Worm (Caenorhabditis elegans): ENCODE data around the gene srh-113.

DNA sequence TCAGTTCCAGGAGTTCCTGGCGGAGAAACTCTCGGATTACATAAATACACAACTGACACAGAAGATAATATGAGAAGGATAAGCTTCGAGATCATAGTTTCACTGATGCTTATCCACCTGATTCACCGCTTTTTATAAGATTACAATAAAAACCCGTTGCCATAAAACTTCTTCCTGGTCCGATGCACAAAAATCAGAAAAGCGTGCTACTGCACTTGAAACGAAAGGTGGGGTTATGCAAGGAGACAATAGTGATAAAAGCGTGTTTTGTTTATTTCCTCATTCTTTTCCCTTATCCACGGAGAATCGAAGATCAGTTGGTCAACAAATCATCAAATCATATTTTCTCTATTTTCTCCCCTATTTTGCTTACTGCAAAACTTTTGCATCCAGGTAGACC lies 29.7 kb downstream of the srh-113 start, which contains the start of gene Y68A4B.3:
- no peak for TF ChIP-seq sea-1 (GFP tag; conservative IDR thresholded peaks at IDR 0.05)
- no peak for TF ChIP-seq flt-1 (GFP tag; IDR thresholded peaks at IDR 0.05)
- TF ChIP-seq ama-1 (optimal IDR thresholded peaks at IDR 0.05) = no peak
- TF ChIP-seq F13C5.2 (tag; optimal IDR thresholded peaks at IDR 0.05) = no peak
- TF ChIP-seq ceh-13 (GFP tag; optimal IDR thresholded peaks at IDR 0.05) = no peak
- no peak for TF ChIP-seq ets-7 (tag; optimal IDR thresholded peaks at IDR 0.05)
- no peak for TF ChIP-seq B0310.2 (tag; optimal IDR thresholded peaks at IDR 0.05)
- TF ChIP-seq tbx-11 (GFP tag; IDR thresholded peaks at IDR 0.05) = no peak
- TF ChIP-seq tra-4 (tag; optimal IDR thresholded peaks at IDR 0.05) = no peak

All from whole organism, early embryonic.